Worm (Caenorhabditis elegans) whole organism, early embryonic: ENCODE measurements around the gene F20D6.6.

Experiments used
- B0310.2 ChIP-seq: sonication (generic microtip); optimal IDR thresholded peaks from 2 replicates; lab custom pipeline; 2016; ENCODE audit warnings: mild to moderate bottlenecking, missing genetic modification characterization, missing compliant biosample characterization
- F13C5.2 ChIP-seq: sonication (generic microtip); optimal IDR thresholded peaks from 2 replicates; lab custom pipeline; 2017; ENCODE audit warnings: mild to moderate bottlenecking, missing genetic modification characterization, inconsistent platforms, missing compliant biosample characterization
- aly-1 ChIP-seq: sonication (generic microtip); optimal IDR thresholded peaks from 2 replicates; lab custom pipeline; 2016; ENCODE audit warnings: missing genetic modification characterization, missing compliant biosample characterization
- ama-1 ChIP-seq: fragments of 150-350 bp; optimal IDR thresholded peaks from 2 replicates; lab custom pipeline; 2014
- ceh-13 ChIP-seq: fragments of 200-800 bp; sonication (Bioruptor generic); optimal IDR thresholded peaks from 2 replicates; lab custom pipeline; 2018; ENCODE audit warnings: mild to moderate bottlenecking, missing genetic modification characterization, missing compliant biosample characterization
- ceh-36 ChIP-seq: sonication (generic microtip); optimal IDR thresholded peaks from 2 replicates; lab custom pipeline; 2016; ENCODE audit warnings: missing genetic modification characterization, inconsistent platforms, missing compliant biosample characterization
- ets-7 ChIP-seq: sonication (generic microtip); optimal IDR thresholded peaks from 2 replicates; lab custom pipeline; 2016; ENCODE audit warnings: missing genotype, missing genetic modification characterization, missing compliant biosample characterization
- flt-1 ChIP-seq: fragments of 200-800 bp; sonication (Bioruptor generic); IDR thresholded peaks from 2 replicates; pipeline ENCODE4 v1.3.6; 2022; ENCODE audit warnings: missing genetic modification characterization, missing compliant biosample characterization
- hmbx-1 ChIP-seq: sonication (generic microtip); optimal IDR thresholded peaks from 2 replicates; lab custom pipeline; 2016; ENCODE audit warnings: mild to moderate bottlenecking, missing genetic modification characterization, missing compliant biosample characterization
- hmg-4 ChIP-seq: fragments of 200-800 bp; sonication (Bioruptor generic); optimal IDR thresholded peaks from 2 replicates; lab custom pipeline; 2018; ENCODE audit warnings: mild to moderate bottlenecking, missing genetic modification characterization, missing compliant biosample characterization
- hnd-1 ChIP-seq: sonication (generic microtip); optimal IDR thresholded peaks from 2 replicates; lab custom pipeline; 2016; ENCODE audit warnings: missing genetic modification characterization, missing compliant biosample characterization
- pes-1 ChIP-seq: fragments of 200-800 bp; sonication (Bioruptor generic); IDR thresholded peaks from 2 replicates; pipeline ENCODE4 v1.3.6; 2022; ENCODE audit warnings: missing genetic modification reagents, missing genetic modification characterization, missing compliant biosample characterization
- scrt-1 ChIP-seq: fragments of 200-800 bp; sonication (Bioruptor generic); IDR thresholded peaks from 2 replicates; pipeline ENCODE4 v1.3.6; 2022; ENCODE audit warnings: missing genetic modification characterization, missing compliant biosample characterization
- sea-1 ChIP-seq: fragments of 200-800 bp; sonication (Bioruptor generic); conservative IDR thresholded peaks from 2 replicates; pipeline ENCODE4 v1.3.6; 2022; ENCODE audit warnings: missing genetic modification characterization, missing compliant biosample characterization
- tbx-11 ChIP-seq: fragments of 200-800 bp; sonication (Bioruptor generic); IDR thresholded peaks from 2 replicates; pipeline ENCODE4 v1.3.6; 2022; ENCODE audit warnings: missing genetic modification characterization, missing compliant biosample characterization
- tbx-37 ChIP-seq: fragments of 200-800 bp; sonication (Bioruptor generic); conservative IDR thresholded peaks from 2 replicates; pipeline ENCODE4 v1.3.6; 2022; ENCODE audit warnings: missing genetic modification reagents, missing genetic modification characterization, missing compliant biosample characterization
- tra-4 ChIP-seq: sonication (generic microtip); optimal IDR thresholded peaks from 2 replicates; lab custom pipeline; 2017; ENCODE audit warnings: missing genetic modification characterization, missing compliant biosample characterization

F20D6.6 gene

DNA sequence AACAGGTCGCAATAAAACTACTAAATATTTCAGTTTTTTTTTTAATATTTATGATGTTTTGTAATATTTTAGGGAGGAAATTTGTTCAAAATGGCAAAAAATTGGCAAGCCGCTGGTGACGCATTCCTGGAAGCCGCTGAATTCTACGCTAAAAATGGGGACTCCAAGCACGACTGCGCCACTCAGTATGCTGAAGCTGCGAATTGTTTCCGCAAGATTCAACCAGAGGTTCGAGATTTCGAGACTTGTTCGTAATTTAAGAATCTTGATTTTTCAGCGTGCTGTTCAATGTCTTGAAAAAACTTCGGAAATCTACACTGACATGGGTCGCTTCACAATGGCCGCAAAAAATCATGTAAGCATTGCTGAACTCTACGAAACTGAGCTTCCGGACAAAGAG, 28.1 kb upstream of the F20D6.6 start:
- no peak for TF ChIP-seq B0310.2

DNA sequence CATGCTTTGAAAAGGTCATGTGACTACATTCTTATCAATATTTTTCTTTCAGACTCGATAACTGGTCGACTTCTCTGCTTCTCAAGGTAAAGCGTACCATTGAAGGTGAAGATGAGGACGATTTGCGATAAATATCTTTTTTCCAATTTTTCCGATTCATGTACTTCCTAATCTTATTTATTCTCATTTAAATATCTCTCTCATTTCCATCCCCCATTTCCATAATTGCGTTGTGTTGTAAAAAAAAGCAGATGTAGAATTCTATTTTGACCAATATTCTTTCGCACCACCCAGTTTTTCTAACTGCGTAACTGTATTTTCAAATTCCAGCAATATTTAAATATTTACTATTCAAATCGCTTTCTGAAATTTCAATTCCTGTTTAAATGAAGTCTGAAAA, 26.8 kb upstream of the F20D6.6 start, which contains the start of gene D1014.4:
TSS of gene D1014.4 (plus strand) at position 301 of the 400 bp plus-strand sequence.
- no peak for TF ChIP-seq pes-1
- TF ChIP-seq hmg-4 (GFP tag; lab: Kevin White, UChicago): no peak
- no peak for TF ChIP-seq ceh-36 (tag; lab: Kevin White, UChicago)
- no peak for TF ChIP-seq ets-7 (tag; lab: Kevin White, UChicago)
- no peak for TF ChIP-seq sea-1 (GFP tag; lab: Robert Waterston, UW)
- no peak for TF ChIP-seq tra-4
- TF ChIP-seq flt-1 (GFP tag; lab: Robert Waterston, UW): no peak
- no peak for TF ChIP-seq B0310.2
- TF ChIP-seq scrt-1 (GFP tag; lab: Robert Waterston, UW): no peak
- TF ChIP-seq hnd-1: no peak
- no peak for TF ChIP-seq ceh-13
- TF ChIP-seq F13C5.2 (tag; lab: Kevin White, UChicago): no peak
- TF ChIP-seq hmbx-1: no peak
- TF ChIP-seq ama-1: no peak
- no peak for TF ChIP-seq aly-1 (tag; lab: Kevin White, UChicago)
- TF ChIP-seq tbx-11 (GFP tag; lab: Robert Waterston, UW): no peak
- no peak for TF ChIP-seq tbx-37 (GFP tag; lab: Robert Waterston, UW)

DNA sequence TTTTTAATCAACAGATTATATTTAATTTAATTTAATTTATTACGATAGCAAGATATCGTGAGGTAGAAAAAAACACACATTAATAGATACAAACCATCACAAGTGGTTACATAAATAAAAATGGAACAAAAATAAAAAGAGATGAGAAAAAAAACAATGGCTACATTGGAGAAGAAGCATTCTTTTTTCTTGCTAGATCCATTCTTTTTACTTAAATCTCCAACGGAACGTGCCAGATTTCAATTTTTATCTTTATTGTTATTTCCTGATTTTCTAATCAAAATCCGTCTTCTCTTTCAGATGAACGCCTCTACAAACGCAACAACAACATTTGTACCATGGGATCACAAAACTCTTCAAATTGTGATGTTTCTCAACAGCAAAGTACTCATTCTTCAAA, 16.1 kb upstream of the F20D6.6 start, which contains the start of gene D1014.2:
TSS of gene D1014.2 (plus strand) at position 301 of the 400 bp plus-strand sequence.
- TF ChIP-seq hmbx-1: no peak
- TF ChIP-seq ama-1: no peak
- no peak for TF ChIP-seq hmg-4 (GFP tag; lab: Kevin White, UChicago)
- no peak for TF ChIP-seq flt-1 (GFP tag; lab: Robert Waterston, UW)
- no peak for TF ChIP-seq ets-7 (tag; lab: Kevin White, UChicago)
- TF ChIP-seq aly-1 (tag; lab: Kevin White, UChicago): no peak
- TF ChIP-seq F13C5.2 (tag; lab: Kevin White, UChicago): no peak
- no peak for TF ChIP-seq ceh-13
- no peak for TF ChIP-seq tbx-37 (GFP tag; lab: Robert Waterston, UW)

DNA sequence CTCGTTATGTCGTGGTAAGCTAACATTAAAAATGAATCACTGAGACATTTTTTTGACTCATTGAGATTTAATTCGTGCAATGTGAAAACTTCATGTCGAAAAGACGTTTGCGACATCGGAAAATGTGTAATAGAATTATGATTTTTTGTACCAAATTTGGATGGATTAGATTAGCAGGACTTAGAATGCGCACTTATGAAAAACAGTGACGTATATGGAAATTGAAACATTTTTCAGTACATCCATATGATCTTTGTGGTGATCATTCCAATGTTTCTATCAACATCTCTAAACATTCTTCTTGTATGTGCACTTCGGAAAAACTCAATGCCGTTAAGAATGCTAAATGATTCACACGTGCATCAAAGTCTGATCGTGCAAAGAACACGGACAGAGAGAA, 15.2 kb upstream of the F20D6.6 start:
- TF ChIP-seq hmg-4 (GFP tag; lab: Kevin White, UChicago): no peak
- TF ChIP-seq hnd-1: no peak
- no peak for TF ChIP-seq tra-4
- no peak for TF ChIP-seq aly-1 (tag; lab: Kevin White, UChicago)
- TF ChIP-seq pes-1: no peak
- no peak for TF ChIP-seq scrt-1 (GFP tag; lab: Robert Waterston, UW)
- TF ChIP-seq F13C5.2 (tag; lab: Kevin White, UChicago): no peak
- TF ChIP-seq ama-1: no peak
- no peak for TF ChIP-seq tbx-11 (GFP tag; lab: Robert Waterston, UW)
- no peak for TF ChIP-seq sea-1 (GFP tag; lab: Robert Waterston, UW)
- no peak for TF ChIP-seq ceh-36 (tag; lab: Kevin White, UChicago)
- TF ChIP-seq ets-7 (tag; lab: Kevin White, UChicago): no peak
- no peak for TF ChIP-seq B0310.2
- TF ChIP-seq ceh-13: no peak
- no peak for TF ChIP-seq flt-1 (GFP tag; lab: Robert Waterston, UW)
- TF ChIP-seq hmbx-1: no peak
- no peak for TF ChIP-seq tbx-37 (GFP tag; lab: Robert Waterston, UW)

DNA sequence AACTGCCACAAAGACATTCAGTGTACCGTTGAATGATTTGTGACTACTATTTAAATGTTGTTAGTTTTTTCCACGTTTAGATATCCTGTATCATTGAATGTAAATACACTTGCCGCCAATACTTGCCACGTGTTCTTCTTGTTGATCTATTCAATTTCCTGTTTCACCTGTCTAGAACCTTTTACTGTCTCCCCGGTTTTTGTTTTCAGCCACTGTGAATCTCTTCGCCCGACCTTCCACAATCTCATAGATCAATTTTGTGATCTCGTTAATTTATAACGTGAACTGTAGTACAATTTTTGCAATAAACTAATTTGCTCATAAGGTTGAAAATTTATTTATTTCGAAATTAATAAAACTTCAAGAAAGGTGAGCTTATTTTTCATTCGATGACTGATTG, 14.4 kb upstream of the F20D6.6 start, which contains the start of gene D1014.13:
TSS of gene D1014.13 (plus strand) at position 301 of the 400 bp plus-strand sequence.
- TF ChIP-seq tbx-37 (GFP tag; lab: Robert Waterston, UW): no peak
- no peak for TF ChIP-seq B0310.2
- TF ChIP-seq pes-1: no peak
- TF ChIP-seq ets-7 (tag; lab: Kevin White, UChicago): no peak
- no peak for TF ChIP-seq ceh-36 (tag; lab: Kevin White, UChicago)
- TF ChIP-seq scrt-1 (GFP tag; lab: Robert Waterston, UW): no peak
- TF ChIP-seq hmbx-1: no peak
- no peak for TF ChIP-seq sea-1 (GFP tag; lab: Robert Waterston, UW)
- TF ChIP-seq tra-4: no peak
- TF ChIP-seq F13C5.2 (tag; lab: Kevin White, UChicago): no peak
- TF ChIP-seq hmg-4 (GFP tag; lab: Kevin White, UChicago): no peak
- TF ChIP-seq ama-1: no peak
- TF ChIP-seq tbx-11 (GFP tag; lab: Robert Waterston, UW): no peak
- no peak for TF ChIP-seq flt-1 (GFP tag; lab: Robert Waterston, UW)
- no peak for TF ChIP-seq hnd-1
- TF ChIP-seq aly-1 (tag; lab: Kevin White, UChicago): no peak
- no peak for TF ChIP-seq ceh-13

DNA sequence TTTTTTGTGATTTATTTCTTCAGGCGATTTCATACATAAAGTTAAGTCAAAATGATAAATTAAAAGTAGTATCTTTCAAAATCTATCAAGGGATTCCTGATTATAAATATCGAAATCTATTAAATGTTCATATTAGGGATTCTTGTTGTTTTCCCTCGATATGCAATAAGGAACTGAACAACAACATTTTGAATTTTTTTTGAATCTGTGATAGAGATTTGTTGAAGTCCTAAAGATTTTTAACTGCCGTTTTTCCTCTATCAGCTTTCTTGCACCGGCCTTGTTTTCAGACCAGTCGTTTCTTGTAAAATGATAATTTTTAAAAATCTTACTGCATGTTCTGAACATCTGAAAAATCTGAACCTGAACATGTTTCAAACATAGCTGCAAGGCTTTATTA, 4.0 kb upstream of the F20D6.6 start:
- TF ChIP-seq aly-1 (tag; lab: Kevin White, UChicago) (no peak), ceh-13 (no peak), F13C5.2 (tag; lab: Kevin White, UChicago) (no peak), ama-1 (no peak), pes-1 (no peak), flt-1 (GFP tag; lab: Robert Waterston, UW) (no peak), ets-7 (tag; lab: Kevin White, UChicago) (no peak), hmbx-1 (no peak)

DNA sequence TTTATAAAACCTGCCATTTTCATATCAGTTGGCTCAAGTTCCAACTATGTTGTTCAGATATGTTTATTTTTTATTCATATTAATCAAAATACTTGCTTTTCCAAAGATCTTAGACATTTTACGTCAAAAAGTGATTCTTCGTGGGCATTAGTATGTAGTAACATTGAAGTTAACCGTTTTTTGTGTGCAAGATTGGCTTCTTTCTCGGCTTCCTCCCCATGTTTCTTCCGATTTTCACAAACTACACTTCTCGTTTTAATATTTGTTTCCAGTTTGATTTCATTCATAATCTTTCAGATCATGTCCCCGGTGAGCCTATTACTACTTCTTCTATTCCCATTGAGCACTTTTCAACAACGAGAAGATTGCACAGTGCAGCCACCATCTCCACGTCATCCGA, 2.3 kb upstream of the F20D6.6 start, which contains the start of gene sul-2:
TSS of gene sul-2 (plus strand) at position 301 of the 400 bp plus-strand sequence.
- no peak for TF ChIP-seq ets-7 (tag; lab: Kevin White, UChicago)
- no peak for TF ChIP-seq tra-4
- TF ChIP-seq aly-1 (tag; lab: Kevin White, UChicago): no peak
- TF ChIP-seq pes-1: no peak
- TF ChIP-seq hmg-4 (GFP tag; lab: Kevin White, UChicago): no peak
- no peak for TF ChIP-seq sea-1 (GFP tag; lab: Robert Waterston, UW)
- TF ChIP-seq tbx-37 (GFP tag; lab: Robert Waterston, UW): no peak
- no peak for TF ChIP-seq ceh-13
- TF ChIP-seq tbx-11 (GFP tag; lab: Robert Waterston, UW): no peak

DNA sequence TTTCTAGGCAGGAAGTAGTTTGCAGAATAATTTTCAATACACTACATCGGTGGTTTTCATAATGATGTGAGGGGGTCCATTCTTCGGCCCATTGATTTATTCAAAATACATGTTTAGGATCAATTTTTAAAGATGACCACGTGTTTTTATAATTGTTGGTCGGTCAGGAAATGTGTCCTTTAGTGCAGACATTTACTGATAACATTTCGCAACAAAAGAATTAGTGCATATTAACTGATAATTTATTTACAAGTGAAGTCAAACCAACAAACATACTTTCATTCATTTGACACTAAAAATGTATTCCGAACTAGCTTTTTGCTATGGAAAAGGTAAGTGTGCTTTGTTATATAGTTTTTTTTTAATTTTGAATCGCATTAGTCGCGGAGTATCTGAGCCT, 2.0 kb downstream of the F20D6.6 start, which contains the start of gene F20D6.5:
TSS of gene F20D6.5 (plus strand) at position 259 of the 400 bp plus-strand sequence.
- TF ChIP-seq pes-1 (no peak), B0310.2 (no peak), hnd-1 (no peak), F13C5.2 (tag; lab: Kevin White, UChicago) (no peak), hmg-4 (GFP tag; lab: Kevin White, UChicago) (no peak), sea-1 (GFP tag; lab: Robert Waterston, UW) (no peak), hmbx-1 (no peak), flt-1 (GFP tag; lab: Robert Waterston, UW) (no peak), ceh-36 (tag; lab: Kevin White, UChicago) (no peak), tbx-11 (GFP tag; lab: Robert Waterston, UW) (no peak), aly-1 (tag; lab: Kevin White, UChicago) (no peak), tra-4 (no peak), scrt-1 (GFP tag; lab: Robert Waterston, UW) (no peak), ceh-13 (no peak), tbx-37 (GFP tag; lab: Robert Waterston, UW) (no peak), ama-1 (no peak), ets-7 (tag; lab: Kevin White, UChicago) (no peak)
